Fruit fly (Drosophila melanogaster): Measurements from ENCODE around the gene BTBD9.

Gene BTBD9

DNA sequence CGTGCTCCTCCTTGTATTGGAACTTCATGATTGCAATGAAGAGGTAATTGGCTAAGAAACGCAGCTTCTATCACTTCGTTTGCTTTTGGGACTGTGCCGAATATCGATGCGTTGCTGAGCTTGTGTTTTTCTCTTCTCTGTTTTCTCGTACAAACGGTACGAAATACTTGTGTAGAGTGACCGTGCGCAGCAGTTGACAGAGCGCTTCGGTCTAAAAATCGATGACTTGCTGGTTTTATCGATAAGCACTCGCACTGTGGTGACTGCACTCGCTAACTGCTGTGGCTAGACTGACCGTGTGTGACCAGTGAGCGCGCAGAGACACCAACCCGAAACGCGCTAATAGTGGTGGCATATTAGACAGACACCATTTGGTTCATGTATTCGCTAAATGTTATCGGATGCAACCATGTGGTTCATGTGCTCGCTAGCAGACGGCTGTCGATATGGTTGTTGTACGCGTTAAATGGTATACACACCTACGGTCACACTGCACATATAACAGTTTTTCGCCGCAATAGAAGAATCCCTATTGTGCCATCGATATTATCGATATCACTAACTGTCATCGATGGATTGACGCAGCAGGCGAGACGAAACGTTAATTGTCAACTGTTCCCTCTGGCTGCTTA, at the start of gene BTBD9, which contains the start of gene Atg8a:
Gene BTBD9 (plus strand): TSS at position 495 of the 632 bp plus-strand sequence.
Gene Atg8a (minus strand): TSS at position 296 of the 632 bp plus-strand sequence.
- TF ChIP-seq usp (GFP tag; optimal IDR thresholded peaks at IDR 0.05) (no peak), pan (optimal IDR thresholded peaks at IDR 0.05) (no peak), EcR (GFP tag; optimal IDR thresholded peaks at IDR 0.05) (no peak), psq (optimal IDR thresholded peaks at IDR 0.05) (no peak), CG8478 (optimal IDR thresholded peaks at IDR 0.05) (no peak), Dll (optimal IDR thresholded peaks at IDR 0.05) (no peak)

DNA sequence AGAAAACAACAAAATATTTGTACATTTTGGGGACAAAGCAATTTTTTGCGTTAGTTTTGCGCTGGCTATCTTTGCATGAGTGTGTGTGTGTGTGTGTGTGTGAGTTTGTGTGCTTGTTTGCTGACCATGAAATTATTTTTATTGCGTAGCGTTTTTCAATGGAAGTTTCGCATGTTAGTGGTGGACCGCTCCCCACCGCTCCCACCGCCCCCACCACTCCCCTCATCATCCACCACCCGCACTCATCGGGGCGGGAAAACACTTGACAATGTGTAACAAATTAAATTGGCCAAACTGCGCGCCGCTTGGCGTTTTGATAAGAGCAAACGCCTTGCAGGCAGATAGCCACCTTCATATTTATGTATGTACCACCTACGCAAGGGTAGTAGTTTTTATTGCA, 49.1 kb upstream of the BTBD9 start:
- TF ChIP-seq pan (optimal IDR thresholded peaks at IDR 0.05) (no peak), Dll (optimal IDR thresholded peaks at IDR 0.05) (no peak), usp (GFP tag; optimal IDR thresholded peaks at IDR 0.05) (no peak), CG8478 (optimal IDR thresholded peaks at IDR 0.05) (no peak), psq (optimal IDR thresholded peaks at IDR 0.05) (no peak), EcR (GFP tag; optimal IDR thresholded peaks at IDR 0.05) (no peak)

DNA sequence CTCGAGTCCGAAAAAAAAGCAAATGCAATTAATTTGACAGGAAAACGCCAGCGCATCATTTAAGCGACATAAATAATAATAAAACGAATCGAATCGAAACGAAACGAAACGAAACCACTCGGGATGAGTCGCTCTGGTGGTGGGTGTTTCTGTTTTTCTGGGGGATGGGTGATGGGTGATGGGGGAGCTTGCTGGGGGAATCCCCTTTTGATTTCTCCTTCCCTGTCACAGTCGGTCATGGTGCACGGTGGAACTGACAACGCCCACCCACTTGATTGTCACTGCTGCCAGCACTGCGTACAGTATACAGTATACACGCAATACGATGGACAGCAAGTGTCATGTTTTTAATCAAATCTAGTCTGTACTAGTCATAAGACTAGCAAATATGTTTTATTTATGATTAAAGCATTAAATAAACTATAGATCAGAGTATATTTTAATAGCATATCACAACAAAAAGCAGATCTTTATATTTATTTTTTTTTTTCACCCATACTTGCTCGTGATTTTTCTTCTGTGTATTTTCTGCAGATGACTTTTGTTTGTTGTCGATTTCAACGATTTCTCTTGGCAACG, 46.3 kb upstream of the BTBD9 start:
- TF ChIP-seq EcR (GFP tag; optimal IDR thresholded peaks at IDR 0.05) (no peak), Dll (optimal IDR thresholded peaks at IDR 0.05) (no peak), pan (optimal IDR thresholded peaks at IDR 0.05) (no peak), psq (optimal IDR thresholded peaks at IDR 0.05) (no peak)

DNA sequence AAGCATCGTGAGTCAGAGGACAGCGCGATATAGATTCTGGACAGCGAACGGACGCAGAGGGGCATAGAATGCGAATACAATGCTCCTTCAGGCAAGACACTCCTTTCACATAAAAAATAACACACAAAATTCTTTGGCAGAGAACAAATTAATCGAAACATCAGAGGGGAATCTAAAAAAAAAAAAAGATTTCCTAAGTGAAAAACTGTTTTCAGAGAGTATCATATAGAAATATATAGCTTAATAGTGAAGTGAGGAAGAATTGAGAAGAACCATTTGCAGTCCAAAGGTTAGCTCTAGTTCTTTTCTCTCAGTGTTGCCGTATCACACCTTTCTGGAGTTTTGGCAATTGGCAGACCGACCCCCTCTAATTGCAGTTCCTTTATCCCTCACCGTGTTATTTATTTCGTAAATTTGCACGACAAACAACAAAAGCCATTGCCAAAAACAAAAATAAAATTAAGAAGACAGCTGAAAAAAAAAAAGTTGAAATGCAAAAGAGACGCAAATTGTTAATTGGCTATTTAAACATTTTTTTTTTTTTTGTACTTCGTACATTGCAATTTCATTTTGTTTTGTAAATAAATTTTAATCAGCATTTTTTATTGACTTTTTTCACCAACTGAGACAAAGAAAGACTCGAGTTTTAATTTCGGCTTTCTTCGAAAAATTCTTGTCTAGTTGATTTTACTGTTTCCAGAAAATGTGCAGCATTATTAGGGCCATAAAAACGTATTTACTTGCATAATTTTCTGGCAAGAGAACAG, 44.7 kb upstream of the BTBD9 start:
- TF ChIP-seq pan (optimal IDR thresholded peaks at IDR 0.05) (no peak), psq (optimal IDR thresholded peaks at IDR 0.05) (no peak), usp (GFP tag; optimal IDR thresholded peaks at IDR 0.05) (no peak), Dll (optimal IDR thresholded peaks at IDR 0.05) (no peak), CG8478 (optimal IDR thresholded peaks at IDR 0.05) (no peak), EcR (GFP tag; optimal IDR thresholded peaks at IDR 0.05) (no peak)

DNA sequence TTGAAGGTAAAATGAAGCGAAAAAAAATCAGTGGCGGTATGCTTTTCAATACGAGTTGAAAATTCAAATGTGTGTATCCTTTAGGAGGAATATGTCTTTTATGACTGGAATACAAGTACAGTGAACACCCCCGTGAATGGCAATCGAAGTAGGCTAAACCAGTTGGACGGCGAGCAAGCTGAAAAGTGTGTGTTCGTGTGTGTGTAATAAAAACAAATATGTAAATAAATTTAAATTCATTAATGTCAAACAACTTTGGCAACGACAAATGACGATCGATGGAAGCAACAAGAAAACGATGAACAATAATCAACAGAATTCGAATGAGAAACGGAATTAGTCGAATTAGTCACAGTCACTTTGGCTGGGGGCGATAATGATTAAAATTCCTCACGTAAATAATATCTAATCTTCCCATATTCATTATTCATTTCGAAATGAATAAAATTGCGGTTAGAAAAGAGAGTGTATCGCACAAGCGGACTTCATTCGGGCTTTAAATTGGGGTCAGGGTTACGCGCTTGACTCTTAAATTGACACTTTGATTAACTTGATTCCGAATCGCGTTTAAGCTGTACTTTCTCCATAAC, 42.1 kb upstream of the BTBD9 start:
- TF ChIP-seq usp (GFP tag; optimal IDR thresholded peaks at IDR 0.05) (no peak), pan (optimal IDR thresholded peaks at IDR 0.05) (no peak), CG8478 (optimal IDR thresholded peaks at IDR 0.05) (no peak), Dll (optimal IDR thresholded peaks at IDR 0.05) (no peak), psq (optimal IDR thresholded peaks at IDR 0.05) (no peak), EcR (GFP tag; optimal IDR thresholded peaks at IDR 0.05) (no peak)

DNA sequence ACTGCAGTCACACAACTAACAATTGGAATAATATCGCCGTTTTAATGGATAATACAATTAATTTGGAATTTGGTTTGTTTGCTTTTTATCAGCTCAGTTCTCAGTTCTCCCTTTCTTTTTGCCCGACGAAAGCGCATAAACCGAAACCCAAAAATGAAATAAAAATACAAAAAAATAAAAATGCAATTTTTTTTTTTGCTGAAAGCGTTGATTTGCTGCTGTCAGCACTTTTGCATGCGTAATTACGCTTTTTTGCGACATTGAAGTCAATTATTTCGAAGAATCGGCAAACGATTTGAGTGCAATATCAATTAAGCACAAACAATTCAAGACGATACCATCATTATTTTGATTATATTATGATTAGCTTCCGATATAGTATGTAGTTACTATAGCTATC, 41.0 kb upstream of the BTBD9 start:
- TF ChIP-seq CG8478 (optimal IDR thresholded peaks at IDR 0.05), result no peak
- TF ChIP-seq usp (GFP tag; optimal IDR thresholded peaks at IDR 0.05), result no peak
- TF ChIP-seq Dll (optimal IDR thresholded peaks at IDR 0.05), result no peak
- no peak for TF ChIP-seq pan (optimal IDR thresholded peaks at IDR 0.05)
- TF ChIP-seq psq (optimal IDR thresholded peaks at IDR 0.05), result no peak
- TF ChIP-seq EcR (GFP tag; optimal IDR thresholded peaks at IDR 0.05), result no peak

DNA sequence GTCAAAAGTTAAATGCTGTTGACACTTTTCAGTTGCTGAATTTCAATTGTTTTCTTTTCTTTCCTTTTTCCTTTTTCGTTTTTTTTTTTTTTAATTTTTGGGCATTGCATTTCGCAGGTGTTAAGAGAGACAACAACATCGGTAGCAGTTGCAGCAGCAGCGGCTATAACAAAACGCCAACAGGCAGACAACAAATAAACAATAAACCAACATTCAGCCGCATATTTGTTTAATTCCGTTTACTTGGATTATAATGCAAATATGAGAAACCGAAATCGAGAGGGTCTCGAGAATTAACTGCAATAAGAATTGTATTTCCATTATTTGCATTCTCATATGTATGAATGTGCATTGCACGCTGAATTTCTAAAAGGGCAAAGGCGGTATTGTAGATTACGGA, 40.3 kb upstream of the BTBD9 start:
- TF ChIP-seq psq (optimal IDR thresholded peaks at IDR 0.05) (no peak), EcR (GFP tag; optimal IDR thresholded peaks at IDR 0.05) (no peak), Dll (optimal IDR thresholded peaks at IDR 0.05) (no peak), CG8478 (optimal IDR thresholded peaks at IDR 0.05) (no peak), pan (optimal IDR thresholded peaks at IDR 0.05) (no peak), usp (GFP tag; optimal IDR thresholded peaks at IDR 0.05) (no peak)

DNA sequence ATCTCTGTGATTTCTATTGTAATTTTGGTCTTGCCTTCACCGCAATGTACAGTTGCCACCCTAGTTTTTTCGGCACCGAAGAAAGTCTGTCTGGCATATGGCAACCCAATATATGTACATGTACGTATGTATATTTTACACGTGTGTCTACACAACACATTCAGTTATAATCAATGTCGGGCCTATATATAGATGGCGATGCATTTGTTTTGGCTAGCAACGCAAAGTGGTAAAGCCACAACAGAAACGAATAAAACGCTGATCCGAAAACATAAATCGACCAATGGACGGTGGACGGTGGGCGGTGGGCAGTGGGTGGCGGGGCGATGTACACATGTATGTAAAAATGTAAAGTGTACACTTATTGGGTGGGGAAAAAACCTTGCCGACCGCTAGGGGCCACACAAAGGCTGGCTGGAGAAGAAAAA, 39.8 kb upstream of the BTBD9 start:
- TF ChIP-seq Dll (optimal IDR thresholded peaks at IDR 0.05), result no peak
- no peak for TF ChIP-seq psq (optimal IDR thresholded peaks at IDR 0.05)
- TF ChIP-seq usp (GFP tag; optimal IDR thresholded peaks at IDR 0.05), result no peak
- no peak for TF ChIP-seq EcR (GFP tag; optimal IDR thresholded peaks at IDR 0.05)
- TF ChIP-seq pan (optimal IDR thresholded peaks at IDR 0.05), result no peak
- TF ChIP-seq CG8478 (optimal IDR thresholded peaks at IDR 0.05), result no peak

DNA sequence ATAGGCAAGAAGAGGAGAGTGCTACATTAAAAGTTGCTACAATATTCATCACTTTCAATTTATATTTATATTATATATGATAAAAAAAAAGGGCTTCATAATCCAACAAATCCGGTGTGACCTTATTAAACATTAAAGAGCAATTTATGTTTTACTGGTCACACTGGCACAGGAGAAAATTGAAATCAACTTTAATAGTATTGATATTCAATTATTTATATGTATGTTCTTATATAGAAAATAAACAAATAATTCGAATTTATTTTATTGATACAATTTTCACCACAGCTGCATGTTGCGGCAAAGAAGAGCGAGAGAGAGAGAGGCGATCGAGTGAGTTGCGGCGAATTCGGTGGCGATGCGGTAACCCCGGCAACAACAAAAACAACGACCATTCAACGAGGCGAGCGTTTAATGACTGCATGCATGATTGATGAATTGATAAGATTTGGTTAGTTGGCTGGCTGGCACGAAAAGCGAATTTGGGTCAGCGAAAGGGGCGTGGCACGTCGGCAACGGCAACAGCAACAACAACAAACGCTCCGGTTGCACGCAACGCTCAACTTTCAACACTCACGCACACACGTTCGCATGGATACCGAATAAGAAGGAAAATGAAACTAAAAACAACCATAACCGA, 39.0 kb upstream of the BTBD9 start:
- TF ChIP-seq Dll (optimal IDR thresholded peaks at IDR 0.05), result no peak
- no peak for TF ChIP-seq CG8478 (optimal IDR thresholded peaks at IDR 0.05)
- no peak for TF ChIP-seq usp (GFP tag; optimal IDR thresholded peaks at IDR 0.05)
- no peak for TF ChIP-seq psq (optimal IDR thresholded peaks at IDR 0.05)
- TF ChIP-seq EcR (GFP tag; optimal IDR thresholded peaks at IDR 0.05), result no peak
- no peak for TF ChIP-seq pan (optimal IDR thresholded peaks at IDR 0.05)

DNA sequence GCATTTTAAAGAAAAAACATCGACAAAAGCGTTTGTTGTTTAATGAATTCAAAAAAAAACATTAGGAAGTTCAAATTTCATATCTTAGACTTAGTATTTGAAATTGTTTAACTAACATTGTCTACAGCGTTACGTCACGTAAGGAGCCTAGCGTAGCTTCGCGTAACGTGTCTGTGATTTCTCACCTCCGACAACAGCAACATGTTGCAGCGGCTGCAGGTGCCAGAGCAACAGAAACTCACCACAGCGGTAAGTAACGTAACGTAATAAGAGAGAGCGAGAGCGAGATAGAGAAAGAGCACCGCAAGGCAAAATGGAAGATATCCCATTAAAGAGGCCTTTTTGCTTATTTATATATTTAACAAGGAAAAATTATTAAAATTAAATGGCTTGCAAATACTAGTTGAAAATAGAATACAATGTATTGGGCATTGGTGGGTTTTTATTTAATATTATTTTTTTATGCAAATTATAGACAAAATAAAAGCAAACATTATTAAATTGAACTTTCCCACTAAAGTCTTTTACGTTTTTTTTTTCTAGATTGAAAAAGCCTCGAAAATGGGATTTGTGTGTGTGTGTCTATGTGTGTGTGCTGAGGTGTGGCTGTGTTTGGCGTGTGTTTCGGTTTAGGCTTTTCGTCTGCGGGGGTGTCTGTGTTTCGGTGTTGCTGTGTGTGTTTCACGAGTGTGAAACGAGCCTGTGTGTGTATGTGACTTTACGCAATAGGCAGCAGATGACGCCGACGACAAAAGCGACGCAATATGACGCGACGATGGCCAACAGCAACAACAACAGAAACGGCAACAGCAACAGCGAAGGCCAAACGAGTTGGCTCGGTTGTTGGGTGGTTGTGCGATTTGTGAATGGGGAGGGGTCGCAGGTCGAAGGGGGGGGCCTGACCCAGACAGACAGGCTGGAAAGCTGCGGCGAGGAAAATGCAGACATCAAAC, 38.1 kb upstream of the BTBD9 start:
- TF ChIP-seq pan (optimal IDR thresholded peaks at IDR 0.05) (no peak), EcR (GFP tag; optimal IDR thresholded peaks at IDR 0.05) (no peak), psq (optimal IDR thresholded peaks at IDR 0.05) (no peak), CG8478 (optimal IDR thresholded peaks at IDR 0.05) (no peak), usp (GFP tag; optimal IDR thresholded peaks at IDR 0.05) (no peak), Dll (optimal IDR thresholded peaks at IDR 0.05) (no peak)

Data from whole organism.